Worm (Caenorhabditis elegans) whole organism, L2 larva: ENCODE data around the gene str-102.

Source experiments
- ceh-82 ChIP-seq: fragments of 150-350 bp; optimal IDR thresholded peaks from 2 replicates; lab custom pipeline; 2014; ENCODE audit warnings: missing biosample characterization, missing genetic modification characterization
- lin-39 ChIP-seq: fragments of 150-350 bp; optimal IDR thresholded peaks from 2 replicates; lab custom pipeline; 2014; ENCODE audit warnings: missing biosample characterization, missing genetic modification reagents, missing genetic modification characterization
- mdl-1 ChIP-seq, 2 experiments: fragments of 150-350 bp in 1 of 2; sonication (generic microtip) in 1 of 2; optimal IDR thresholded peaks; 2 replicates each; lab custom pipeline; 2017; ENCODE audit warnings: missing biosample characterization in 2 of 2, missing genetic modification characterization in 2 of 2
- unc-39 ChIP-seq: fragments of 150-350 bp; optimal IDR thresholded peaks from 2 replicates; lab custom pipeline; 2014; ENCODE audit warnings: missing biosample characterization, missing genetic modification characterization
- unc-62 ChIP-seq: fragments of 150-350 bp; optimal IDR thresholded peaks from 2 replicates; lab custom pipeline; 2014; ENCODE audit warnings: missing biosample characterization, missing genetic modification reagents, missing genetic modification characterization
- ztf-4 ChIP-seq: fragments of 150-350 bp; optimal IDR thresholded peaks from 2 replicates; lab custom pipeline; 2014; ENCODE audit warnings: missing biosample characterization, missing genetic modification characterization

DNA sequence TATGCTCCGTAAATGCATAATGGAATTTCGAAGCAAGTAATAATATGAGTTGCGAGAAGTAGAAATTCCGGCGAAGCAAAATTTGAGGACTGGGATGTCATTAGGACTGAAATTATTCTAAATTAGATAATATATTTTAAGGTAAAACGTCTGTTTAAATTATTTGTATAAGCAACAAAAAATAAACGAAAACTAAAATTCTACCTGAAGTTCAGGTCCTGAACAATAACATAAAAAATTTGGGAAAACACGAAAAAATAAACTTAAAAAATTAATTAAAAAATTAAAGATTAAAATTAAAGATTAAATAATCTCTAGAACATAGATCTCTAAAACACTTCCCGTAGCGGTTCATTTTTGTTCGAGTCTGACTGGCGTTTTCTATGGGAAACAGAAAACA, 5.0 kb upstream of the str-102 start, which contains the start of gene srh-251:
- TF ChIP-seq mdl-1 (tag; optimal IDR thresholded peaks at IDR 0.05; lab: Kevin White, UChicago): no peak
- no peak for TF ChIP-seq unc-39 (tag; lab: Kevin White, UChicago)
- TF ChIP-seq ceh-82: no peak
- no peak for TF ChIP-seq lin-39 (tag; lab: Kevin White, UChicago)
- no peak for TF ChIP-seq ztf-4 (tag; lab: Kevin White, UChicago)
- TF ChIP-seq unc-62: no peak
